Fruit fly (Drosophila melanogaster): ENCODE measurements around the gene spn-D.

Gene spn-D

DNA sequence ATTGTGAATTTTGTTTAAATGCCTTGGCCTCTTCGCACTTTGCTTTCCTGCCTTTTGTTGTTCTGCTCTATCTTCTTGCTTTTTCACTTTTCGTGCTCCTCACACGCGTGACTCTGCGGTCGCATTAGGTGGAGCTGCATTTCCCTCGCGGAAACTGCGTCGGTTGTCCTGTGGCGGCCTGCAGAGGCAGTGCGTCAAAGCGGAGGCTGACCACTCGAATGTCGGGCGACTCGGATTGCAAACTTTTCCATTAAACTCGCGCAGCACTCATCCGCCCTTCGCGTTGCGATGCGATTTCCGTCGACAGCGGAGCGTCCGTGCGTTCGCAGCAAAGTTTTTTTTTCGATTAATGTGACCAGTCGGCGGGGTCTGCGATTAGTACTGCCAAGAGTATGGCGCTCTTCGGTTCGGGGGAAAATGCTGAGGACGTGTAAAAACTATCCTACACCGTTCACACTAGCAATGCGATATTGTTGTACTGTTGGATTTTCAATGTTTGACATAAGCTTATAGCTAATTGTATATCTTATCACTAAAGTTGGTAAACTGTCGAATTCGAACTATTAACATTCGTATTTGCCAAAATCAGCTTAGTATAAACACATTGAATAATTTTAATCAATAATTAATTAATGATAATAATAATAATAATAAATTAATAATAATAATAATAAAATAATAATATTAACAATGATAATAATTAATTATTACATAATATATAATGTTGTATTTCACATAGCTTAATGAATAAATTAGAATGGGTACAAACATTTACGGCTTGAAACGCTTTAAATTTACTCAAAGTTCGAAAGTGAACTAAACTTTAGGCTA lies 14.6 kb upstream of the spn-D start, which contains the start of gene CG6051 (continued):
- TF ChIP-seq Med (GFP tag): peak; percentile 85
- no peak for TF ChIP-seq rib (GFP tag; IDR thresholded peaks at IDR 0.05)
- TF ChIP-seq CG12219 (GFP tag; optimal IDR thresholded peaks at IDR 0.05): no peak
- peak; percentile 57 for TF ChIP-seq CG4424 (GFP tag; optimal IDR thresholded peaks at IDR 0.05)
- TF ChIP-seq pho (GFP tag; optimal IDR thresholded peaks at IDR 0.05): no peak
- TF ChIP-seq CG12071 (GFP tag; optimal IDR thresholded peaks at IDR 0.05): peak; percentile 55
- TF ChIP-seq ham (GFP tag; IDR thresholded peaks at IDR 0.05): no peak
- no peak for TF ChIP-seq CG42726 (GFP tag; IDR thresholded peaks at IDR 0.05; ENCODE audit: partially characterized antibody)
- no peak for TF ChIP-seq CG14667 (GFP tag; IDR thresholded peaks at IDR 0.05)
- TF ChIP-seq CG4730 (GFP tag; IDR thresholded peaks at IDR 0.05): no peak
- peak; percentile 43 for TF ChIP-seq CG7987 (GFP tag; optimal IDR thresholded peaks at IDR 0.05)
- no peak for TF ChIP-seq Mes4 (GFP tag; optimal IDR thresholded peaks at IDR 0.05)
- TF ChIP-seq CG1602 (GFP tag; optimal IDR thresholded peaks at IDR 0.05): peak; percentile 45
- no peak for TF ChIP-seq gce (GFP tag; IDR thresholded peaks at IDR 0.05)
- no peak for TF ChIP-seq CG10366 (GFP tag; IDR thresholded peaks at IDR 0.05)
- peak; percentile 40 for TF ChIP-seq tup (GFP tag; optimal IDR thresholded peaks at IDR 0.05)
- TF ChIP-seq HmgD (GFP tag; optimal IDR thresholded peaks at IDR 0.05): peak; percentile 45
- no peak for TF ChIP-seq TFAM (GFP tag; optimal IDR thresholded peaks at IDR 0.05)
- peak; percentile 54 for TF ChIP-seq Hr3 (GFP tag; optimal IDR thresholded peaks at IDR 0.05)
- peak; percentile 16 for TF ChIP-seq CG18764 (GFP tag; optimal IDR thresholded peaks at IDR 0.05)
- TF ChIP-seq CG34422 (GFP tag; IDR thresholded peaks at IDR 0.05): no peak
- no peak for TF ChIP-seq H2.0 (GFP tag; IDR thresholded peaks at IDR 0.05)
- TF ChIP-seq tll (GFP tag; optimal IDR thresholded peaks at IDR 0.05): peak in 1 of 2 experiments; percentile 70
- peak; percentile 44; the same call in 1 of the 2 replicates for TF ChIP-seq onecut (GFP tag; IDR thresholded peaks at IDR 0.05)
- peak; percentile 71 for TF ChIP-seq ind (GFP tag; optimal IDR thresholded peaks at IDR 0.05)
- no peak for TF ChIP-seq btn (GFP tag; optimal IDR thresholded peaks at IDR 0.05)
- no peak for TF ChIP-seq CG10321 (GFP tag; IDR thresholded peaks at IDR 0.05)
- TF ChIP-seq knrl (GFP tag; IDR thresholded peaks at IDR 0.05; ENCODE audit: partially characterized antibody): no peak
- TF ChIP-seq Myb (GFP tag; optimal IDR thresholded peaks at IDR 0.05): peak; percentile 19
- peak; percentile 9 for TF ChIP-seq CG2875 (GFP tag; optimal IDR thresholded peaks at IDR 0.05)
- TF ChIP-seq YL-1 (GFP tag; optimal IDR thresholded peaks at IDR 0.05): peak; percentile 52
- peak; percentile 40 for TF ChIP-seq CG4328 (GFP tag; optimal IDR thresholded peaks at IDR 0.05)
- TF ChIP-seq az2 (GFP tag; optimal IDR thresholded peaks at IDR 0.05): peak; percentile 51
- TF ChIP-seq CG2712 (tag; optimal IDR thresholded peaks at IDR 0.05): peak; percentile 73
- no peak for TF ChIP-seq Camta (GFP tag; optimal IDR thresholded peaks at IDR 0.05)
- TF ChIP-seq dan (GFP tag; IDR thresholded peaks at IDR 0.05): no peak
- TF ChIP-seq Asciz (GFP tag; optimal IDR thresholded peaks at IDR 0.05): peak; percentile 70
- no peak for TF ChIP-seq CG32532 (GFP tag; IDR thresholded peaks at IDR 0.05)
- no peak for TF ChIP-seq Awh (GFP tag; IDR thresholded peaks at IDR 0.05)
- TF ChIP-seq slou (GFP tag; optimal IDR thresholded peaks at IDR 0.05): no peak
- TF ChIP-seq chm (GFP tag; IDR thresholded peaks at IDR 0.05): no peak
- TF ChIP-seq Nf-YC (tag; optimal IDR thresholded peaks at IDR 0.05): peak; percentile 62
- TF ChIP-seq nom (GFP tag; optimal IDR thresholded peaks at IDR 0.05): peak; percentile 74
- peak; percentile 45 for TF ChIP-seq schlank (tag; optimal IDR thresholded peaks at IDR 0.05)
- TF ChIP-seq CG10654 (GFP tag; optimal IDR thresholded peaks at IDR 0.05): peak; percentile 30
- TF ChIP-seq lola (GFP tag; optimal IDR thresholded peaks at IDR 0.05): peak in 2 of 3 experiments; percentile 55 to 98
- TF ChIP-seq tx (GFP tag; optimal IDR thresholded peaks at IDR 0.05): peak; percentile 34
- peak; percentile 13 for TF ChIP-seq kay (GFP tag; optimal IDR thresholded peaks at IDR 0.05)
- TF ChIP-seq her (GFP tag; optimal IDR thresholded peaks at IDR 0.05): peak; percentile 52
- no peak for TF ChIP-seq ac (GFP tag; optimal IDR thresholded peaks at IDR 0.05)

Data from whole organism, embryonic.